Fruit fly (Drosophila melanogaster) whole organism, embryonic: ENCODE measurements around the gene CG34327.

Experiments
- CG10274 ChIP-seq: fragments of 200-800 bp; sonication (Bioruptor generic); optimal IDR thresholded peaks from 3 replicates; lab custom pipeline; 2017; ENCODE audit warnings: missing biosample characterization, mild to moderate bottlenecking, missing genetic modification characterization
- CG10654 ChIP-seq: fragments of 200-800 bp; sonication (Bioruptor generic); optimal IDR thresholded peaks from 2 replicates; lab custom pipeline; 2016; ENCODE audit warnings: missing biosample characterization, missing genetic modification characterization
- CG11695 ChIP-seq: fragments of 200-800 bp; sonication (Bioruptor generic); IDR thresholded peaks from 3 replicates; pipeline ENCODE4 v1.3.6; 2022; ENCODE audit warnings: missing biosample characterization, missing genetic modification characterization
- CG12391 ChIP-seq: fragments of 200-800 bp; sonication (Bioruptor generic); optimal IDR thresholded peaks from 3 replicates; lab custom pipeline; 2018; ENCODE audit warnings: missing biosample characterization, mild to moderate bottlenecking, missing genetic modification characterization, moderate library complexity
- CG14050 ChIP-seq: fragments of 200-800 bp; sonication (Bioruptor generic); IDR thresholded peaks from 3 replicates; pipeline ENCODE4 v1.3.6; 2022; ENCODE audit warnings: missing biosample characterization, missing genetic modification characterization
- CG1529 ChIP-seq: fragments of 200-800 bp; sonication (Bioruptor generic); optimal IDR thresholded peaks from 3 replicates; lab custom pipeline; 2018; ENCODE audit warnings: missing biosample characterization, missing genetic modification characterization
- CG17361 ChIP-seq: fragments of 200-800 bp; sonication (Bioruptor generic); IDR thresholded peaks from 3 replicates; pipeline ENCODE4 v1.3.6; 2022; ENCODE audit warnings: missing biosample characterization, missing genetic modification characterization
- CG17912 ChIP-seq: fragments of 200-800 bp; sonication (Bioruptor generic); optimal IDR thresholded peaks from 2 replicates; lab custom pipeline; 2018; ENCODE audit warnings: missing biosample characterization, mild to moderate bottlenecking, missing genetic modification characterization
- CG18619 ChIP-seq: fragments of 200-800 bp; sonication (Bioruptor generic); optimal IDR thresholded peaks from 3 replicates; lab custom pipeline; 2017; ENCODE audit warnings: missing biosample characterization, mild to moderate bottlenecking, missing genetic modification characterization
- CG2875 ChIP-seq: fragments of 200-800 bp; sonication (Bioruptor generic); optimal IDR thresholded peaks from 2 replicates; lab custom pipeline; 2017; ENCODE audit warnings: missing biosample characterization, mild to moderate bottlenecking, missing genetic modification characterization, missing genetic modification reagents
- CG33557 ChIP-seq: fragments of 200-800 bp; sonication (Bioruptor generic); optimal IDR thresholded peaks from 2 replicates; lab custom pipeline; 2019; ENCODE audit warnings: missing biosample characterization, mild to moderate bottlenecking, missing genetic modification characterization, moderate library complexity
- CG4820 ChIP-seq: fragments of 200-800 bp; sonication (Bioruptor generic); optimal IDR thresholded peaks from 3 replicates; lab custom pipeline; 2016; ENCODE audit warnings: missing biosample characterization, missing genetic modification characterization
- CG5245 ChIP-seq: fragments of 200-800 bp; sonication (Bioruptor generic); optimal IDR thresholded peaks from 3 replicates; lab custom pipeline; 2016; ENCODE audit warnings: missing biosample characterization, missing genetic modification characterization
- CG6654 ChIP-seq: fragments of 200-800 bp; sonication (Bioruptor generic); optimal IDR thresholded peaks from 2 replicates; lab custom pipeline; 2017; ENCODE audit warnings: missing biosample characterization, mild to moderate bottlenecking, missing genetic modification characterization
- CG6683 ChIP-seq: fragments of 200-800 bp; sonication (Bioruptor generic); optimal IDR thresholded peaks from 2 replicates; lab custom pipeline; 2017; ENCODE audit warnings: missing biosample characterization, mild to moderate bottlenecking, missing genetic modification characterization, missing genetic modification reagents
- CG8478 ChIP-seq: fragments of >200 bp; optimal IDR thresholded peaks from 2 replicates; lab custom pipeline; 2018
- CG8924 ChIP-seq: fragments of 200-800 bp; optimal IDR thresholded peaks from 3 replicates; lab custom pipeline; 2019; ENCODE audit warnings: missing biosample characterization, mild to moderate bottlenecking, missing genetic modification characterization, moderate library complexity
- CG9437 ChIP-seq: fragments of 200-800 bp; sonication (Bioruptor generic); optimal IDR thresholded peaks from 2 replicates; lab custom pipeline; 2018; ENCODE audit warnings: missing biosample characterization, mild to moderate bottlenecking, missing genetic modification characterization
- Hr51 ChIP-seq, 2 experiments: fragments of 200-800 bp; sonication (Bioruptor generic); optimal IDR thresholded peaks; 2 replicates in 1 of 2; 3 replicates in 1 of 2; lab custom pipeline; 2016 to 2018; ENCODE audit warnings: missing biosample characterization in 2 of 2, missing genetic modification characterization in 2 of 2, mild to moderate bottlenecking in 1 of 2, moderate library complexity in 1 of 2
- MBD-R2 ChIP-seq: fragments of 200-800 bp; sonication (Bioruptor generic); IDR thresholded peaks from 2 replicates; pipeline ENCODE4 v1.3.6; 2022; ENCODE audit warnings: missing biosample characterization, missing genetic modification characterization
- Meics ChIP-seq: fragments of 200-800 bp; sonication (Bioruptor generic); optimal IDR thresholded peaks from 2 replicates; lab custom pipeline; 2017; ENCODE audit warnings: missing biosample characterization, mild to moderate bottlenecking, missing genetic modification characterization
- NC2β ChIP-seq: fragments of 200-800 bp; sonication (Bioruptor generic); optimal IDR thresholded peaks from 2 replicates; lab custom pipeline; 2016; ENCODE audit warnings: missing biosample characterization, missing genetic modification characterization
- Sox102F ChIP-seq: fragments of 200-800 bp; sonication (Bioruptor generic); optimal IDR thresholded peaks from 2 replicates; lab custom pipeline; 2018; ENCODE audit warnings: missing biosample characterization, mild to moderate bottlenecking, missing genetic modification characterization, moderate library complexity
- Usf ChIP-seq: fragments of 200-800 bp; sonication (Bioruptor generic); optimal IDR thresholded peaks from 2 replicates; lab custom pipeline; 2017; ENCODE audit warnings: missing genotype, missing biosample characterization, missing genetic modification characterization
- ato ChIP-seq: fragments of 200-800 bp; sonication (Bioruptor generic); IDR thresholded peaks from 2 replicates; pipeline ENCODE4 v1.3.6; 2022; ENCODE audit warnings: missing biosample characterization, missing genetic modification characterization; ENCODE audit not compliant: partially characterized antibody
- eve ChIP-seq, 2 experiments: fragments of >200 bp; optimal IDR thresholded peaks; 2 replicates each; lab custom pipeline; 2017; ENCODE audit warnings: missing biosample characterization in 2 of 2, missing genetic modification characterization in 2 of 2
- exex ChIP-seq: fragments of 200-800 bp; sonication (Bioruptor generic); optimal IDR thresholded peaks from 4 replicates; lab custom pipeline; 2018; ENCODE audit warnings: missing biosample characterization, mild to moderate bottlenecking, missing genetic modification characterization, moderate library complexity
- fd102C ChIP-seq: fragments of 200-800 bp; sonication (Bioruptor generic); optimal IDR thresholded peaks from 2 replicates; lab custom pipeline; 2018; ENCODE audit warnings: missing biosample characterization, mild to moderate bottlenecking, missing genetic modification characterization, moderate library complexity
- fd3F ChIP-seq: fragments of 200-800 bp; sonication (Bioruptor generic); optimal IDR thresholded peaks from 2 replicates; lab custom pipeline; 2018; ENCODE audit warnings: missing biosample characterization, mild to moderate bottlenecking, missing genetic modification characterization, moderate library complexity
- fu2 ChIP-seq: fragments of 200-800 bp; sonication (Bioruptor generic); optimal IDR thresholded peaks from 2 replicates; lab custom pipeline; 2016; ENCODE audit warnings: missing biosample characterization, missing genetic modification characterization
- ken ChIP-seq: fragments of 200-800 bp; sonication (Bioruptor generic); IDR thresholded peaks from 3 replicates; pipeline ENCODE4 v1.3.6; 2022; ENCODE audit warnings: missing biosample characterization, missing genetic modification characterization
- mam ChIP-seq: fragments of 200-800 bp; sonication (Bioruptor generic); optimal IDR thresholded peaks from 3 replicates; lab custom pipeline; 2016; ENCODE audit warnings: missing biosample characterization, missing genetic modification characterization
- row ChIP-seq: fragments of 200-800 bp; sonication (Bioruptor generic); IDR thresholded peaks from 3 replicates; pipeline ENCODE4 v1.3.6; 2022; ENCODE audit warnings: missing biosample characterization, missing genetic modification characterization
- sc ChIP-seq, 3 experiments: fragments of >200 bp in 2 of 3; fragments of 200-800 bp in 1 of 3; sonication (Bioruptor generic) in 1 of 3; optimal IDR thresholded peaks; 2 replicates in 2 of 3; 3 replicates in 1 of 3; lab custom pipeline; 2017; ENCODE audit warnings: mild to moderate bottlenecking in 1 of 3, missing biosample characterization in 1 of 3, missing genetic modification characterization in 1 of 3, missing genetic modification reagents in 1 of 3
- sd ChIP-seq: fragments of 200-800 bp; sonication (Bioruptor generic); optimal IDR thresholded peaks from 3 replicates; lab custom pipeline; 2018; ENCODE audit warnings: missing biosample characterization, mild to moderate bottlenecking, missing genetic modification characterization, moderate library complexity
- slp2 ChIP-seq: fragments of 200-800 bp; sonication (Bioruptor generic); optimal IDR thresholded peaks from 2 replicates; lab custom pipeline; 2016; ENCODE audit warnings: missing biosample characterization, missing genetic modification characterization
- so ChIP-seq: fragments of 200-800 bp; sonication (Bioruptor generic); IDR thresholded peaks from 3 replicates; pipeline ENCODE4 v1.3.6; 2022; ENCODE audit warnings: missing biosample characterization, missing genetic modification characterization
- zf30C ChIP-seq: fragments of 200-800 bp; sonication (Bioruptor generic); optimal IDR thresholded peaks from 3 replicates; lab custom pipeline; 2018; ENCODE audit warnings: missing biosample characterization, mild to moderate bottlenecking, missing genetic modification characterization

Gene CG34327

dm6 chrX:17181264-17182198 lies 42.1 kb downstream of the CG34327 start (continued):
- TF ChIP-seq CG8924 (tag; lab: Kevin White, UChicago): peak; percentile 36
- TF ChIP-seq CG17361 (GFP tag; lab: Robert Waterston, UW): peak; percentile 61; the same call in 2 of the 3 replicates
- peak; percentile 51; the same call in 1 of the 3 replicates for TF ChIP-seq CG11695
- TF ChIP-seq fd3F (GFP tag; lab: Kevin White, UChicago): peak; percentile 8
- no peak for TF ChIP-seq CG6654 (GFP tag; lab: Kevin White, UChicago)
- TF ChIP-seq CG33557 (GFP tag; lab: Kevin White, UChicago): no peak
- TF ChIP-seq CG8478: no peak
- TF ChIP-seq row (GFP tag; lab: Robert Waterston, UW): peak; percentile 32; the same call in 2 of the 3 replicates
- no peak for TF ChIP-seq CG9437 (GFP tag; lab: Kevin White, UChicago)
- TF ChIP-seq CG6683 (GFP tag; lab: Kevin White, UChicago): no peak
- no peak for TF ChIP-seq CG14050 (GFP tag; lab: Robert Waterston, UW)
- TF ChIP-seq slp2: no peak
- no peak for TF ChIP-seq sd (tag; lab: Kevin White, UChicago)
- no peak for TF ChIP-seq CG4820
- TF ChIP-seq Meics (GFP tag; lab: Kevin White, UChicago): peak; percentile 25
- TF ChIP-seq fd102C (GFP tag; lab: Kevin White, UChicago): no peak
- no peak for TF ChIP-seq fu2 (GFP tag; lab: Kevin White, UChicago)
- no peak for TF ChIP-seq MBD-R2 (GFP tag; lab: Robert Waterston, UW)
- no peak for TF ChIP-seq zf30C
- TF ChIP-seq CG10654 (GFP tag; lab: Kevin White, UChicago): no peak
- no peak for TF ChIP-seq so (GFP tag; lab: Robert Waterston, UW)
- no peak for TF ChIP-seq CG2875 (GFP tag; lab: Kevin White, UChicago)
- no peak for TF ChIP-seq CG10274 (GFP tag; lab: Kevin White, UChicago)
- no peak for TF ChIP-seq CG1529
- no peak for TF ChIP-seq ken (GFP tag; lab: Robert Waterston, UW)
- no peak for TF ChIP-seq CG5245
- TF ChIP-seq Usf (GFP tag; lab: Kevin White, UChicago): no peak

- TF ChIP-seq mam: no peak
- TF ChIP-seq sd (tag; lab: Kevin White, UChicago): peak; percentile 75
- TF ChIP-seq ato (GFP tag; lab: Robert Waterston, UW): no peak
- TF ChIP-seq exex (tag; lab: Kevin White, UChicago): peak; percentile 62
- TF ChIP-seq sc (optimal IDR thresholded peaks at IDR 0.05; lab: Kevin White, UChicago): no peak
- TF ChIP-seq sc (GFP tag; optimal IDR thresholded peaks at IDR 0.05; lab: Kevin White, UChicago): no peak
- no peak for TF ChIP-seq Sox102F (GFP tag; lab: Kevin White, UChicago)
- no peak for TF ChIP-seq CG12391 (tag; lab: Kevin White, UChicago)
- TF ChIP-seq CG18619 (GFP tag; lab: Kevin White, UChicago): no peak
- no peak for TF ChIP-seq Hr51 (GFP tag; optimal IDR thresholded peaks at IDR 0.05; lab: Kevin White, UChicago)
- TF ChIP-seq eve (GFP tag; optimal IDR thresholded peaks at IDR 0.05; lab: Kevin White, UChicago): no peak
- TF ChIP-seq CG17912 (GFP tag; lab: Kevin White, UChicago): no peak
- no peak for TF ChIP-seq NC2β (GFP tag; lab: Kevin White, UChicago)
- TF ChIP-seq, all 482 proteins: peak for 2
These were observed 43.1 kb downstream of the CG34327 start for dm6 chrX:17180523-17180922.
